Worm (Caenorhabditis elegans) whole organism, L4/young adult: ENCODE data around the gene C06C3.3.

ENCODE experiments used
- W03F9.2 ChIP-seq: fragments of 150-350 bp; optimal IDR thresholded peaks from 2 replicates; lab custom pipeline; 2014; ENCODE audit warnings: missing biosample characterization, missing genetic modification characterization
- him-1 ChIP-seq: sonication (generic microtip); optimal IDR thresholded peaks from 2 replicates; lab custom pipeline; 2016; ENCODE audit warnings: missing genotype, missing genetic modification reagents, missing genetic modification characterization, missing compliant biosample characterization

DNA sequence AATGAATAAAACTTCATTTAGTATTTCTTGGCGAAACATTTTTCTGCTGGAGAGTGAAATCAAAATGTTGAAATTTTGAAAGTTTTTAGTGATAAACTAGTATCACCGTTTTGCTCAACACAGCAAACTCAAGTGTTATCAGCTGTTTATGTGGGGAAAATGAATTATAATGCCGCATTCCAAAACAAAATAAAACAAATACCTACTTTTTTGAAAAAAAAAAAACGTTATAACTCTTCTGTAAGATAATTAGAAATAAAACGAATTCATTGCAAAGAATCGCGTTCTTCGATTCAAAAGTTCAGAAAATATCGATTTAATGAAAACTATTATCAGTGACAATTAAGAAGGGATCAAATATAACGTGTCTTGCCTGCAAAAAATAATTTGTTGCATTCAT lies 25.2 kb upstream of the C06C3.3 start, which contains the start of gene Y51B9A.9:
- TF ChIP-seq W03F9.2, result no peak
- TF ChIP-seq him-1, result no peak
